Worm (Caenorhabditis elegans): Measurements from ENCODE around the gene F39G3.3.

Gene F39G3.3

ce11 chrV:4731154-4731961, at the start of gene F39G3.3:
Gene F39G3.3 (plus strand): TSS chrV:4731911.
- TF ChIP-seq sem-4 (tag; optimal IDR thresholded peaks at IDR 0.05) = peak; percentile 48
- no peak for TF ChIP-seq egl-27 (tag; optimal IDR thresholded peaks at IDR 0.05)
- peak; percentile 42 for TF ChIP-seq crh-2 (tag; optimal IDR thresholded peaks at IDR 0.05)
- no peak for TF ChIP-seq unc-62 (GFP tag; optimal IDR thresholded peaks at IDR 0.05)
- no peak for TF ChIP-seq mbf-1 (tag; optimal IDR thresholded peaks at IDR 0.05)
- TF ChIP-seq lin-13 (GFP tag; optimal IDR thresholded peaks at IDR 0.05) = peak; percentile 59
- TF ChIP-seq skn-1 (tag; optimal IDR thresholded peaks at IDR 0.05) = peak; percentile 12
- no peak for TF ChIP-seq nhr-10 (tag; optimal IDR thresholded peaks at IDR 0.05)
- peak; percentile 58 for TF ChIP-seq F13H6.1 (tag; optimal IDR thresholded peaks at IDR 0.05)
- no peak for TF ChIP-seq peb-1 (tag; optimal IDR thresholded peaks at IDR 0.05)
- TF ChIP-seq ztf-1 (GFP tag; conservative IDR thresholded peaks at IDR 0.05) = no peak
- TF ChIP-seq unc-39 (tag; optimal IDR thresholded peaks at IDR 0.05) = no peak
- TF ChIP-seq ceh-16 (tag; optimal IDR thresholded peaks at IDR 0.05) = no peak
- TF ChIP-seq elt-3 (tag; optimal IDR thresholded peaks at IDR 0.05) = no peak
- TF ChIP-seq R02D3.7 (tag; optimal IDR thresholded peaks at IDR 0.05) = no peak
- TF ChIP-seq mdl-1 (tag; optimal IDR thresholded peaks at IDR 0.05) = no peak
- peak; percentile 30 for TF ChIP-seq fos-1 (tag; optimal IDR thresholded peaks at IDR 0.05)
- TF ChIP-seq nhr-237 (tag; optimal IDR thresholded peaks at IDR 0.05) = no peak
- no peak for TF ChIP-seq nhr-12 (tag; optimal IDR thresholded peaks at IDR 0.05)
- no peak for TF ChIP-seq nhr-23 (tag; optimal IDR thresholded peaks at IDR 0.05)
- TF ChIP-seq lsy-2 (tag; optimal IDR thresholded peaks at IDR 0.05) = peak in 1 of 2 experiments; percentile 67
- TF ChIP-seq blmp-1 (tag; optimal IDR thresholded peaks at IDR 0.05; ENCODE audit: insufficient read depth) = no peak
- TF ChIP-seq ZK546.5 (tag; optimal IDR thresholded peaks at IDR 0.05) = no peak
- no peak for TF ChIP-seq nhr-11 (tag; optimal IDR thresholded peaks at IDR 0.05)
- peak; percentile 3 for TF ChIP-seq ama-1 (optimal IDR thresholded peaks at IDR 0.05)
- peak; percentile 69 for TF ChIP-seq gmeb-1 (tag; optimal IDR thresholded peaks at IDR 0.05)
- no peak for TF ChIP-seq ztf-4 (tag; optimal IDR thresholded peaks at IDR 0.05)
- peak; percentile 47 for TF ChIP-seq lin-11 (tag; optimal IDR thresholded peaks at IDR 0.05)
- TF ChIP-seq C34F6.9 (tag; optimal IDR thresholded peaks at IDR 0.05) = peak; percentile 60
- no peak for TF ChIP-seq nhr-77 (tag; optimal IDR thresholded peaks at IDR 0.05)
- TF ChIP-seq nhr-25 (tag; optimal IDR thresholded peaks at IDR 0.05) = peak; percentile 54
- TF ChIP-seq nhr-21 (tag; optimal IDR thresholded peaks at IDR 0.05) = peak; percentile 6
- peak; percentile 73 for TF ChIP-seq unc-55 (GFP tag; optimal IDR thresholded peaks at IDR 0.05)
- TF ChIP-seq mab-5 (tag; optimal IDR thresholded peaks at IDR 0.05) = peak; percentile 71
- no peak for TF ChIP-seq elt-1 (tag; optimal IDR thresholded peaks at IDR 0.05)
- no peak for TF ChIP-seq ceh-82 (tag; optimal IDR thresholded peaks at IDR 0.05)
- TF ChIP-seq sma-3 (GFP tag; optimal IDR thresholded peaks at IDR 0.05) = peak; percentile 40
- peak; percentile 51 for TF ChIP-seq sma-9 (GFP tag; optimal IDR thresholded peaks at IDR 0.05)
- TF ChIP-seq sma-9 (tag; optimal IDR thresholded peaks at IDR 0.05) = no peak
- TF ChIP-seq lin-39 (tag; optimal IDR thresholded peaks at IDR 0.05) = no peak
- no peak for TF ChIP-seq snpc-4 (tag; optimal IDR thresholded peaks at IDR 0.05)
- no peak for TF ChIP-seq ztf-11 (tag; optimal IDR thresholded peaks at IDR 0.05)
- TF ChIP-seq nhr-129 (tag; optimal IDR thresholded peaks at IDR 0.05) = peak; percentile 38
- TF ChIP-seq alr-1 (tag; optimal IDR thresholded peaks at IDR 0.05) = no peak
- no peak for TF ChIP-seq nhr-6 (tag; optimal IDR thresholded peaks at IDR 0.05)
- no peak for TF ChIP-seq dmd-4 (tag; optimal IDR thresholded peaks at IDR 0.05)
- TF ChIP-seq Y55F3AM.14 (GFP tag; optimal IDR thresholded peaks at IDR 0.05) = no peak
- no peak for TF ChIP-seq zag-1 (tag; optimal IDR thresholded peaks at IDR 0.05)
- TF ChIP-seq aly-2 (tag; optimal IDR thresholded peaks at IDR 0.05) = no peak

All from whole organism, L2 larva.